Fruit fly (Drosophila melanogaster) S2 (cell line): ENCODE data around the gene CG11581.

ENCODE experiments used
- CG8478 ChIP-seq: fragments of >200 bp; optimal IDR thresholded peaks from 2 replicates; lab custom pipeline; 2018
- CTCF ChIP-seq, 2 experiments: fragments of >200 bp; optimal IDR thresholded peaks; 2 replicates each; lab custom pipeline; 2018

dm6 chrX:14172524-14172923, 4.2 kb upstream of the CG11581 start, which contains the start of gene betaNACtes1:
- TF ChIP-seq CG8478 (lab: Kevin White, UChicago) (no peak), CTCF (optimal IDR thresholded peaks at IDR 0.05; lab: Kevin White, UChicago) (no peak)
